Fruit fly (Drosophila melanogaster): ENCODE data around the gene PRL-1.

PRL-1 gene

dm6 chr2L:16284306-16285299 lies 27.2 kb upstream of the PRL-1 start (continued):
- TF ChIP-seq Hr39 (GFP tag; optimal IDR thresholded peaks at IDR 0.05) (peak; percentile 74), svp (GFP tag) (peak; percentile 74), achi (GFP tag; optimal IDR thresholded peaks at IDR 0.05) (peak; percentile 66), CG6792 (GFP tag; optimal IDR thresholded peaks at IDR 0.05) (peak; percentile 56), CG11294 (GFP tag; IDR thresholded peaks at IDR 0.05) (no peak), fd59A (GFP tag; optimal IDR thresholded peaks at IDR 0.05) (peak; percentile 11), cyc (GFP tag; optimal IDR thresholded peaks at IDR 0.05) (peak; percentile 58), CG3032 (tag; optimal IDR thresholded peaks at IDR 0.05) (peak; percentile 52), CG4318 (GFP tag; optimal IDR thresholded peaks at IDR 0.05) (peak; percentile 26), CG31627 (GFP tag; optimal IDR thresholded peaks at IDR 0.05) (peak; percentile 68), CG6163 (GFP tag; IDR thresholded peaks at IDR 0.05) (no peak), dac (GFP tag; optimal IDR thresholded peaks at IDR 0.05) (no peak), Met (GFP tag; optimal IDR thresholded peaks at IDR 0.05) (peak; percentile 67), Sox15 (GFP tag; optimal IDR thresholded peaks at IDR 0.05) (peak; percentile 32), Hr38 (GFP tag; optimal IDR thresholded peaks at IDR 0.05) (no peak), fd85E (GFP tag; optimal IDR thresholded peaks at IDR 0.05) (peak; percentile 67), Lpt (GFP tag; optimal IDR thresholded peaks at IDR 0.05) (peak; percentile 45), CG10669 (GFP tag; optimal IDR thresholded peaks at IDR 0.05) (peak; percentile 29), CG11762 (GFP tag; optimal IDR thresholded peaks at IDR 0.05; ENCODE audit: insufficient read depth) (peak; percentile 54), net (GFP tag; optimal IDR thresholded peaks at IDR 0.05) (peak; percentile 47), CG8319 (GFP tag; optimal IDR thresholded peaks at IDR 0.05) (peak; percentile 35), CG16779 (tag; optimal IDR thresholded peaks at IDR 0.05) (peak; percentile 68), CG11902 (GFP tag; optimal IDR thresholded peaks at IDR 0.05) (peak; percentile 3), Sox102F (GFP tag; optimal IDR thresholded peaks at IDR 0.05) (peak; percentile 75), Eip78C (GFP tag) (peak; percentile 90), salr (GFP tag; optimal IDR thresholded peaks at IDR 0.05) (peak; percentile 38 to 55), Hr4 (GFP tag; optimal IDR thresholded peaks at IDR 0.05) (peak; percentile 63), ss (GFP tag; optimal IDR thresholded peaks at IDR 0.05) (peak in 1 of 2 experiments; percentile 69), acj6 (GFP tag; optimal IDR thresholded peaks at IDR 0.05) (peak; percentile 80)

dm6 chr2L:16282856-16283255 lies 25.4 kb upstream of the PRL-1 start:
- TF ChIP-seq Met (GFP tag; optimal IDR thresholded peaks at IDR 0.05) = no peak
- no peak for TF ChIP-seq CG8119 (GFP tag; IDR thresholded peaks at IDR 0.05)
- no peak for TF ChIP-seq Eip93F (GFP tag; optimal IDR thresholded peaks at IDR 0.05)
- no peak for TF ChIP-seq topi (GFP tag; optimal IDR thresholded peaks at IDR 0.05)
- no peak for TF ChIP-seq cyc (GFP tag; optimal IDR thresholded peaks at IDR 0.05)
- TF ChIP-seq CG34406 (GFP tag; optimal IDR thresholded peaks at IDR 0.05) = no peak
- TF ChIP-seq Ets21C (GFP tag; optimal IDR thresholded peaks at IDR 0.05) = no peak
- TF ChIP-seq Hr39 (GFP tag; optimal IDR thresholded peaks at IDR 0.05) = no peak
- TF ChIP-seq dac (GFP tag; optimal IDR thresholded peaks at IDR 0.05) = no peak
- no peak for TF ChIP-seq CG9139 (GFP tag; optimal IDR thresholded peaks at IDR 0.05)
- TF ChIP-seq CG15336 (GFP tag; IDR thresholded peaks at IDR 0.05) = no peak
- no peak for TF ChIP-seq CG4318 (GFP tag; optimal IDR thresholded peaks at IDR 0.05)
- TF ChIP-seq Ets96B (tag; optimal IDR thresholded peaks at IDR 0.05) = no peak
- TF ChIP-seq fd59A (GFP tag; optimal IDR thresholded peaks at IDR 0.05) = no peak
- TF ChIP-seq esn (GFP tag; optimal IDR thresholded peaks at IDR 0.05) = no peak
- no peak for TF ChIP-seq Gug (GFP tag; IDR thresholded peaks at IDR 0.05)
- TF ChIP-seq CG16779 (tag; optimal IDR thresholded peaks at IDR 0.05) = no peak
- TF ChIP-seq CG6276 (GFP tag; optimal IDR thresholded peaks at IDR 0.05) = no peak
- TF ChIP-seq svp (GFP tag) = peak; percentile 48
- no peak for TF ChIP-seq CG11294 (GFP tag; IDR thresholded peaks at IDR 0.05)
- TF ChIP-seq lz (GFP tag; optimal IDR thresholded peaks at IDR 0.05) = no peak
- TF ChIP-seq Smox (GFP tag; optimal IDR thresholded peaks at IDR 0.05) = no peak
- TF ChIP-seq CG3919 (GFP tag; optimal IDR thresholded peaks at IDR 0.05) = no peak
- TF ChIP-seq CG6163 (GFP tag; IDR thresholded peaks at IDR 0.05) = peak; percentile 20; the same call in 2 of the 3 replicates
- peak; percentile 30 for TF ChIP-seq Lpt (GFP tag; optimal IDR thresholded peaks at IDR 0.05)
- peak; percentile 3 for TF ChIP-seq fkh (GFP tag; optimal IDR thresholded peaks at IDR 0.05)
- no peak for TF ChIP-seq CG10669 (GFP tag; optimal IDR thresholded peaks at IDR 0.05)
- no peak for TF ChIP-seq eg (GFP tag; IDR thresholded peaks at IDR 0.05)
- no peak for TF ChIP-seq Hr38 (GFP tag; optimal IDR thresholded peaks at IDR 0.05)
- TF ChIP-seq CG7368 (GFP tag; optimal IDR thresholded peaks at IDR 0.05) = no peak
- no peak for TF ChIP-seq CG11902 (GFP tag; optimal IDR thresholded peaks at IDR 0.05)
- no peak for TF ChIP-seq Sox15 (GFP tag; optimal IDR thresholded peaks at IDR 0.05)
- TF ChIP-seq fd85E (GFP tag; optimal IDR thresholded peaks at IDR 0.05) = no peak
